Worm (Caenorhabditis elegans) whole organism, L4/young adult: ENCODE data around the gene F58G1.3.

Source experiments
- W03F9.2 ChIP-seq: fragments of 150-350 bp; optimal IDR thresholded peaks from 2 replicates; lab custom pipeline; 2014; ENCODE audit warnings: missing biosample characterization, missing genetic modification characterization
- dao-5 ChIP-seq: sonication (generic microtip); optimal IDR thresholded peaks from 2 replicates; lab custom pipeline; 2016; ENCODE audit warnings: missing genotype, missing genetic modification characterization, moderate library complexity, missing compliant biosample characterization
- him-1 ChIP-seq: sonication (generic microtip); optimal IDR thresholded peaks from 2 replicates; lab custom pipeline; 2016; ENCODE audit warnings: missing genotype, missing genetic modification reagents, missing genetic modification characterization, missing compliant biosample characterization

- TF ChIP-seq him-1 (tag; lab: Kevin White, UChicago) (no peak), W03F9.2 (tag; lab: Kevin White, UChicago) (no peak), dao-5 (no peak)
These were observed 6.7 kb downstream of the F58G1.3 start for ce11 chrII:12921478-12921877.
